Worm (Caenorhabditis elegans) whole organism, mixed stage, embryonic: ENCODE results near the gene M117.3.

Source experiments
- hlh-1 ChIP-seq: fragments of 150-350 bp; optimal IDR thresholded peaks from 2 replicates; lab custom pipeline; 2014; ENCODE audit warnings: missing biosample characterization, missing genetic modification reagents, missing genetic modification characterization
- nhr-28 ChIP-seq: fragments of 150-350 bp; optimal IDR thresholded peaks from 2 replicates; lab custom pipeline; 2014; ENCODE audit warnings: missing biosample characterization, missing genetic modification characterization
- pha-4 ChIP-seq: fragments of 150-350 bp; optimal IDR thresholded peaks from 2 replicates; lab custom pipeline; 2018; ENCODE audit warnings: missing biosample characterization, missing genetic modification reagents, missing genetic modification characterization
- unc-62 ChIP-seq: fragments of 150-350 bp; optimal IDR thresholded peaks from 2 replicates; lab custom pipeline; 2014; ENCODE audit warnings: missing biosample characterization, missing genetic modification reagents, missing genetic modification characterization
- ztf-11 ChIP-seq: fragments of 150-350 bp; optimal IDR thresholded peaks from 2 replicates; lab custom pipeline; 2014; ENCODE audit warnings: missing biosample characterization, missing genetic modification characterization

DNA sequence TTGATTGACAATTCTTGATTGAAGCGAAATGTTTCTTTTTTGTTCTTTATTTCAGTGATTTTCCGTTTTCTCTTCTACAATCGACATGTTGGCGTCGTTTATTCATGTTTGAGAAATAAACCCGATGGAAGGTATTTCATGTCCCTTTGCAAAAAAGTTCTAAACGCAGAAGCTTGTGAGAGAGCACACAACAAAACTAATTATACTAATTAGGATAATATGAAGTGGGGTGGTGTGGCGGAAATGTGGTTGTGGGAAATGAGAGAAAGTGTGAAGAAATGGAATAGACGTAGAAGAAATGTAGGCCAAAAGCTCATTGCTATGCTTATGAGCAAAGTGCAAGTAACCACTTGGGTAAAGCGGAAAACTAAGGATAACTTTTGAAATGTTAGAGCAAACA lies 39.2 kb upstream of the M117.3 start:
- no peak for TF ChIP-seq nhr-28 (tag; lab: Kevin White, UChicago)
- no peak for TF ChIP-seq unc-62
- TF ChIP-seq hlh-1 (tag; lab: Kevin White, UChicago) = no peak
- TF ChIP-seq ztf-11 (tag; lab: Kevin White, UChicago) = no peak
- TF ChIP-seq pha-4 (tag; lab: Kevin White, UChicago) = no peak
